Worm (Caenorhabditis elegans) whole organism, L1 larva: ENCODE data around the gene F44D12.6.

ENCODE experiments used
- ceh-8 ChIP-seq: fragments of 200-800 bp; sonication (Bioruptor generic); optimal IDR thresholded peaks from 2 replicates; lab custom pipeline; 2018; ENCODE audit warnings: mild to moderate bottlenecking, missing genetic modification characterization, moderate library complexity, missing compliant biosample characterization
- dsc-1 ChIP-seq: sonication (generic microtip); optimal IDR thresholded peaks from 2 replicates; lab custom pipeline; 2016; ENCODE audit warnings: mild to moderate bottlenecking, missing genetic modification characterization, missing compliant biosample characterization
- irx-1 ChIP-seq: sonication (generic microtip); optimal IDR thresholded peaks from 2 replicates; lab custom pipeline; 2016; ENCODE audit warnings: missing genetic modification characterization, missing compliant biosample characterization
- lin-13 ChIP-seq: fragments of 150-350 bp; optimal IDR thresholded peaks from 2 replicates; lab custom pipeline; 2014; ENCODE audit warnings: missing biosample characterization, missing genetic modification reagents, missing genetic modification characterization
- nhr-90 ChIP-seq: sonication (generic microtip); optimal IDR thresholded peaks from 2 replicates; lab custom pipeline; 2016; ENCODE audit warnings: mild to moderate bottlenecking, missing genetic modification characterization, missing compliant biosample characterization; ENCODE audit not compliant: poor library complexity
- snpc-4 ChIP-seq: fragments of 150-350 bp; optimal IDR thresholded peaks from 2 replicates; lab custom pipeline; 2014; ENCODE audit warnings: missing biosample characterization, missing genetic modification characterization
- ztf-4 ChIP-seq: fragments of 150-350 bp; optimal IDR thresholded peaks from 2 replicates; lab custom pipeline; 2014; ENCODE audit warnings: missing biosample characterization, missing genetic modification characterization

DNA sequence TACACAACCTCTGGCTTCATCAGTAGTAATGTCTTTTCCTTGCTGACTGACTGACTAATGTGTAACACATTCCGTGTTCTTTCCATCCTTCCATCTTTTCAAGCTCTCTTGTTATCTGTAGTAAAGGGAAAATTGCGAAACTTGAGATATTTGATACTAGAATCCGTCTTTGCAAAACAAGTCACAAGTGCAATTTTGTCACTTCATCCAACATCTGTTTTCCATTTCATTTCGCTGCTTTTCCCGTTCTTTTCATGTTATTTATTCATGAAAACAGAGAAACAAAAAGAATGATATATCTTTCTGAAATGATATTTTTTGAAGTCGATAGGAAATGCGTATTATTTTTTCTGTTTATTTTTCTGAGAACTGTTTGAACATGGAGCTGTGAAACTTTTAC is 12.9 kb downstream of the F44D12.6 start:
- TF ChIP-seq nhr-90 (tag; lab: Kevin White, UChicago) (no peak), ceh-8 (GFP tag; lab: Kevin White, UChicago) (no peak), irx-1 (tag; lab: Kevin White, UChicago) (no peak), lin-13 (GFP tag; lab: Kevin White, UChicago) (no peak), dsc-1 (tag; lab: Kevin White, UChicago) (peak; percentile 83), snpc-4 (tag; lab: Kevin White, UChicago) (no peak), ztf-4 (tag; lab: Kevin White, UChicago) (no peak)
